Worm (Caenorhabditis elegans): ENCODE data around the gene fipr-11.

DNA sequence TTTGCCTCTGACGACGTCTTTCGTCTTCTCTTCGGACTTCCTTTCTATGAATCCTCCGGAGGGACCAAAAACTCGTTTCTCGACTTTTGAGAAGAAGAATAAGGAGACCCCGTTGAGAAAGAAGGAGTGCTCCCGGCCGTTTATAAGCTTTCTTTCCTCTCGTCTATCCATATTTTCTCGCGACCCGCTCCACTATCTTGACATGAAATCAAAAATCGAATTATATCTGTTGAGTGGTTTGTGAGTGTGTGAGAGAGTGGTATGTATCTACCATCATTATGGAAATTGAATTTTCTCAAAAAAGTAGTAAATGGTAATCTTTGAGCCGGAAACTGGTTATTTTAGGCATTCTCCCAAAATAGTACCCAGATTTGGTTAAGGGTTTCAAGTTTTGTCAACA, 5.2 kb upstream of the fipr-11 start:
- TF ChIP-seq snpc-1.2 (GFP tag; IDR thresholded peaks at IDR 0.05) (no peak), mdl-1 (tag; optimal IDR thresholded peaks at IDR 0.05) (no peak), gei-8 (GFP tag; optimal IDR thresholded peaks at IDR 0.05) (no peak), ama-1 (optimal IDR thresholded peaks at IDR 0.05) (no peak), pqm-1 (tag; optimal IDR thresholded peaks at IDR 0.05) (no peak), nhr-76 (tag; optimal IDR thresholded peaks at IDR 0.05) (no peak), unc-130 (GFP tag; optimal IDR thresholded peaks at IDR 0.05) (no peak), aly-2 (tag; optimal IDR thresholded peaks at IDR 0.05) (no peak), mxl-2 (GFP tag; conservative IDR thresholded peaks at IDR 0.05) (no peak), ZK546.5 (tag; optimal IDR thresholded peaks at IDR 0.05) (no peak), nhr-6 (tag; optimal IDR thresholded peaks at IDR 0.05) (no peak), T26A8.4 (GFP tag; IDR thresholded peaks at IDR 0.05) (no peak)
